Fruit fly (Drosophila melanogaster): Measurements from ENCODE around the gene Sf3b5.

Sf3b5 gene

DNA sequence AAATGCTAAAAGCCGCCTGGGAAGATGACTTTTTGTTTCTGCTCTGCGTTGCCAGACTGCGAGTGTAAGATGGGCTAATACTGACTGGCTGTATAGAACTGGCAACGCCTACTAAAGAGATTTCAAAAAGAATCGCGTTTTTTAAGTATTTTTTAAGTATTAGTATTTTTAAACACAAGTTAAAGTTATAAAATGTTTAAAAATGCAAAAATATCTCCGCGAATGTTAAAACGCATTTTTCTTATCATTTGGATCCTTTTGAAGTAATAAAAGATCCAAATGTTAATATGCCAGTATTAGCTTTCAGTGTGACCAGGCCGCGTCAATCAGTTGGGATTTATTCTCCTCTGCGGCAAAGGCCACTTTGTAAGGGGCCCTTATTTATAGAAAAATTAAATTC lies 9.0 kb downstream of the Sf3b5 start, which contains the start of the genes Prosbeta3 and Iru (continued):
- peak; percentile 75 for TF ChIP-seq MBD-R2 (GFP tag; IDR thresholded peaks at IDR 0.05)
- TF ChIP-seq CG2712 (tag; optimal IDR thresholded peaks at IDR 0.05), result peak; percentile 20
- peak; percentile 12 for TF ChIP-seq CG1603 (tag; optimal IDR thresholded peaks at IDR 0.05)
- TF ChIP-seq scrt (GFP tag; optimal IDR thresholded peaks at IDR 0.05), result no peak
- no peak for TF ChIP-seq trh (GFP tag; optimal IDR thresholded peaks at IDR 0.05)
- no peak for TF ChIP-seq Hmr (GFP tag; optimal IDR thresholded peaks at IDR 0.05)
- TF ChIP-seq CG8290 (GFP tag; optimal IDR thresholded peaks at IDR 0.05), result peak; percentile 12
- no peak for TF ChIP-seq CG8290 (tag; optimal IDR thresholded peaks at IDR 0.05)
- peak; percentile 79 for TF ChIP-seq hkb (optimal IDR thresholded peaks at IDR 0.05)
- TF ChIP-seq hkb (GFP tag; IDR thresholded peaks at IDR 0.05), result no peak
- peak; percentile 9 for TF ChIP-seq CG12299 (tag; optimal IDR thresholded peaks at IDR 0.05)
- no peak for TF ChIP-seq bcd (GFP tag; optimal IDR thresholded peaks at IDR 0.05)
- TF ChIP-seq CG14014 (GFP tag; IDR thresholded peaks at IDR 0.05), result no peak
- TF ChIP-seq CG15601 (tag; optimal IDR thresholded peaks at IDR 0.05), result peak; percentile 17
- TF ChIP-seq tin (GFP tag; optimal IDR thresholded peaks at IDR 0.05), result no peak
- TF ChIP-seq CG10431 (GFP tag; optimal IDR thresholded peaks at IDR 0.05), result no peak
- TF ChIP-seq kni (GFP tag; optimal IDR thresholded peaks at IDR 0.05), result no peak
- no peak for TF ChIP-seq CG12104 (GFP tag; optimal IDR thresholded peaks at IDR 0.05)
- TF ChIP-seq CG9932 (GFP tag; IDR thresholded peaks at IDR 0.05), result no peak
- no peak for TF ChIP-seq h (optimal IDR thresholded peaks at IDR 0.05)
- no peak for TF ChIP-seq CG4707 (GFP tag; optimal IDR thresholded peaks at IDR 0.05)
- peak; percentile 61 for TF ChIP-seq CG33213 (GFP tag; optimal IDR thresholded peaks at IDR 0.05)
- TF ChIP-seq mam (GFP tag; optimal IDR thresholded peaks at IDR 0.05), result peak; percentile 14
- no peak for TF ChIP-seq Neu2 (GFP tag; optimal IDR thresholded peaks at IDR 0.05; ENCODE audit: borderline replicate concordance)
- TF ChIP-seq CG15514 (GFP tag; optimal IDR thresholded peaks at IDR 0.05), result peak; percentile 39
- no peak for TF ChIP-seq CG2875 (GFP tag; optimal IDR thresholded peaks at IDR 0.05)
- TF ChIP-seq E2f1 (GFP tag; IDR thresholded peaks at IDR 0.05), result no peak
- peak; percentile 66 for TF ChIP-seq E2f2 (GFP tag; IDR thresholded peaks at IDR 0.05)
- no peak for TF ChIP-seq Ravus (GFP tag; IDR thresholded peaks at IDR 0.05)
- no peak for TF ChIP-seq CG7271 (tag; optimal IDR thresholded peaks at IDR 0.05)
- no peak for TF ChIP-seq CG6254 (GFP tag; optimal IDR thresholded peaks at IDR 0.05)
- TF ChIP-seq Ets65A (GFP tag), result peak; percentile 45
- peak; percentile 42 for TF ChIP-seq CG17829 (tag; optimal IDR thresholded peaks at IDR 0.05)
- TF ChIP-seq CG13894 (tag; optimal IDR thresholded peaks at IDR 0.05), result peak; percentile 5
- TF ChIP-seq CG2199 (GFP tag; IDR thresholded peaks at IDR 0.05), result no peak
- no peak for TF ChIP-seq CG12942 (GFP tag; optimal IDR thresholded peaks at IDR 0.05)
- no peak for TF ChIP-seq zen2 (GFP tag; IDR thresholded peaks at IDR 0.05; ENCODE audit: partially characterized antibody)
- peak; percentile 38 for TF ChIP-seq CoRest (tag; optimal IDR thresholded peaks at IDR 0.05)
- TF ChIP-seq Dp (GFP tag; optimal IDR thresholded peaks at IDR 0.05), result peak; percentile 58
- TF ChIP-seq wdn (GFP tag; IDR thresholded peaks at IDR 0.05), result no peak
- TF ChIP-seq nmo (GFP tag; optimal IDR thresholded peaks at IDR 0.05), result peak; percentile 66
- no peak for TF ChIP-seq Deaf1 (tag; optimal IDR thresholded peaks at IDR 0.05)
- no peak for TF ChIP-seq so (GFP tag; IDR thresholded peaks at IDR 0.05)
- TF ChIP-seq lmd (GFP tag; IDR thresholded peaks at IDR 0.05), result no peak
- peak; percentile 80 for TF ChIP-seq pzg (GFP tag; optimal IDR thresholded peaks at IDR 0.05)
- TF ChIP-seq cato (GFP tag; optimal IDR thresholded peaks at IDR 0.05; ENCODE audit: borderline replicate concordance), result no peak
- TF ChIP-seq CG12236 (GFP tag; optimal IDR thresholded peaks at IDR 0.05), result no peak
- TF ChIP-seq gfzf (GFP tag; optimal IDR thresholded peaks at IDR 0.05), result peak; percentile 87
- no peak for TF ChIP-seq ci (GFP tag; IDR thresholded peaks at IDR 0.05)
- TF ChIP-seq Usf (GFP tag; optimal IDR thresholded peaks at IDR 0.05), result no peak
- no peak; the same call in 2 of the 3 replicates for TF ChIP-seq knrl (GFP tag; IDR thresholded peaks at IDR 0.05; ENCODE audit: partially characterized antibody)
- TF ChIP-seq dimm (GFP tag; IDR thresholded peaks at IDR 0.05), result no peak

Data from whole organism, embryonic.